Fruit fly (Drosophila melanogaster): ENCODE results near the gene CG12065.

- no peak for TF ChIP-seq pan (optimal IDR thresholded peaks at IDR 0.05)
- TF ChIP-seq psq (optimal IDR thresholded peaks at IDR 0.05): no peak
These were observed 48.3 kb downstream of the CG12065 start for dm6 chrX:8622419-8622818.
